Fruit fly (Drosophila melanogaster) whole organism, prepupa: ENCODE results near the gene CG42815.

Experiments
- CG11902 ChIP-seq: fragments of 200-800 bp; sonication (Bioruptor generic); optimal IDR thresholded peaks from 3 replicates; lab custom pipeline; 2016; ENCODE audit warnings: missing biosample characterization, missing genetic modification characterization
- CG31627 ChIP-seq: fragments of 200-800 bp; sonication (Bioruptor generic); optimal IDR thresholded peaks from 3 replicates; lab custom pipeline; 2016; ENCODE audit warnings: missing biosample characterization, missing genetic modification characterization
- CG34406 ChIP-seq: fragments of 200-800 bp; sonication (Bioruptor generic); optimal IDR thresholded peaks from 3 replicates; lab custom pipeline; 2016; ENCODE audit warnings: missing biosample characterization, missing genetic modification characterization
- Gug ChIP-seq: fragments of 200-800 bp; sonication (Bioruptor generic); IDR thresholded peaks from 2 replicates; pipeline ENCODE4 v1.3.6; 2022; ENCODE audit warnings: missing biosample characterization, missing genetic modification characterization
- achi ChIP-seq: fragments of 200-800 bp; sonication (Bioruptor generic); optimal IDR thresholded peaks from 3 replicates; lab custom pipeline; 2016; ENCODE audit warnings: missing biosample characterization, missing genetic modification characterization
- acj6 ChIP-seq: fragments of 200-800 bp; sonication (Bioruptor generic); optimal IDR thresholded peaks from 3 replicates; lab custom pipeline; 2016; ENCODE audit warnings: missing biosample characterization, missing genetic modification characterization
- cyc ChIP-seq: fragments of 200-800 bp; sonication (Bioruptor generic); optimal IDR thresholded peaks from 3 replicates; lab custom pipeline; 2016; ENCODE audit warnings: missing biosample characterization, missing genetic modification characterization
- esn ChIP-seq: fragments of 200-800 bp; sonication (Bioruptor generic); optimal IDR thresholded peaks from 2 replicates; lab custom pipeline; 2016; ENCODE audit warnings: missing biosample characterization, mild to moderate bottlenecking, missing genetic modification characterization, moderate library complexity
- pdm3 ChIP-seq: fragments of 200-800 bp; sonication (Bioruptor generic); optimal IDR thresholded peaks from 3 replicates; lab custom pipeline; 2016; ENCODE audit warnings: missing biosample characterization, missing genetic modification characterization

DNA sequence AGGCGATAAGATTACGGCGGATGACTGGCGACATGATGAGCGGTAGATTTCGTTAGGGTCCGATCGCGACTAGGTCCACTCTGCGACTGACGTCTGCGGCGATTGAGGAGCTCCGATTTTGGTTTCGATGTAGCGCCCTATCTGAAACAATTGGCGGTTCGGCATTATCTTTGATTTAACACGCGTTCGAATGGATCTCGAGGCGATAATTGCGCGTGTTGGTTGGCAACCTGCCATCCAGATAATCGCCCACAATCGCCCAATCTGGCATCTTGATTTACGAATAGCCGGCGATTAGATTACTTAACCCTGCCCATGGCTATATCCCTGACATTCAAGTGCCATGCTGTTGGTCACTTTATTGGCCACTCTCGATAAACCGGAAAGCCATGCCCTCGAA, 37.0 kb downstream of the CG42815 start:
- TF ChIP-seq Gug (no peak), achi (GFP tag; lab: Kevin White, UChicago) (no peak), pdm3 (GFP tag; lab: Kevin White, UChicago) (no peak), CG31627 (no peak), CG34406 (GFP tag; lab: Kevin White, UChicago) (no peak), cyc (GFP tag; lab: Kevin White, UChicago) (no peak), esn (GFP tag; lab: Kevin White, UChicago) (no peak), acj6 (GFP tag; lab: Kevin White, UChicago) (no peak), CG11902 (GFP tag; lab: Kevin White, UChicago) (no peak)
